Worm (Caenorhabditis elegans): ENCODE results near the gene add-2.

The add-2 gene

DNA sequence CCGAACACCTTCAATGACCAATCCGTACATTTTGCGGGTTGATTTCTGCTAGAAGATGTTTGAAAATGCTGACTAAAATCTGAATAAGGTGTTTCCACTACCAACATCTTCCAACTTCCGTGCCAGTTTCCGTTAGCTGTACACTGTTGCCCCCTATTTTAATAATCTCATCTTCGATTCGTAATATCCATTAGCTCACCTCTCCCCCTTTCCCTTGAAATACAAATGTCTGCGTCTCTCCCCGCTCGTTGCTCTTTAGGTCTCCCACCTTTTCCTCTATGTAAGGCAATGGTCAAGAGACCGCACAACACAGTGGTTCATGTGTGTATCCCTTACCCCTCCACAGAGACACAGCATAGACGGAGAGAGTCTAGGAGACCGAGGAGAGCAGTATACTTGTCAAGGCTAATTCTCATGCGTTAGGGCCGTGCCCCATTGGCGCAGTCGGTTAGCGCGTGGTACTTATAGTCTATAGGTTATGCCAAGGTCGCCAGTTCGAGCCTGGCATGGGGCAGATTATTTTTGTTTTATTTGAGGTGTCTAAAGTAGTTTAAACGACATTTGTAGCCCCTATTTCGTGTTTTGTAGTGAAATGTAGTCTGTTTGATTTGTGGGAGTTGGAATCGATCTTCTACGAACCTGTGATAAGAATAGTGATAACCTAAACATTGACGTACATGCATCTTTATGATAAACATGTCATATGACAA is 11.3 kb downstream of the add-2 start, which contains the start of gene gcy-33 (continued):
- peak; percentile 63 for TF ChIP-seq skn-1 (tag; optimal IDR thresholded peaks at IDR 0.05)
- TF ChIP-seq unc-30 (tag; optimal IDR thresholded peaks at IDR 0.05): no peak
- no peak for TF ChIP-seq sup-37 (GFP tag; optimal IDR thresholded peaks at IDR 0.05)
- no peak for TF ChIP-seq alr-1 (tag; optimal IDR thresholded peaks at IDR 0.05; ENCODE audit: borderline replicate concordance)
- no peak for TF ChIP-seq efl-3 (GFP tag; optimal IDR thresholded peaks at IDR 0.05)
- peak in 1 of 2 experiments; percentile 81 for TF ChIP-seq ztf-11 (tag; optimal IDR thresholded peaks at IDR 0.05)
- no peak for TF ChIP-seq ama-1 (optimal IDR thresholded peaks at IDR 0.05)
- TF ChIP-seq nhr-71 (tag; optimal IDR thresholded peaks at IDR 0.05): peak; percentile 87
- TF ChIP-seq nhr-12 (tag; optimal IDR thresholded peaks at IDR 0.05): no peak
- TF ChIP-seq dsc-1 (tag; optimal IDR thresholded peaks at IDR 0.05): peak; percentile 81
- peak; percentile 87 for TF ChIP-seq egl-13 (tag; optimal IDR thresholded peaks at IDR 0.05)
- TF ChIP-seq pag-3 (tag; optimal IDR thresholded peaks at IDR 0.05; ENCODE audit: borderline replicate concordance, insufficient read depth): no peak
- peak; percentile 58 for TF ChIP-seq ztf-4 (tag; optimal IDR thresholded peaks at IDR 0.05)
- TF ChIP-seq lin-35 (GFP tag; optimal IDR thresholded peaks at IDR 0.05): peak; percentile 71 to 82
- peak; percentile 62 for TF ChIP-seq tlp-1 (tag; optimal IDR thresholded peaks at IDR 0.05)
- peak; percentile 80 for TF ChIP-seq nhr-19 (GFP tag; conservative IDR thresholded peaks at IDR 0.05)
- peak; percentile 64 to 73 for TF ChIP-seq efl-1 (optimal IDR thresholded peaks at IDR 0.05)
- TF ChIP-seq efl-1 (GFP tag; optimal IDR thresholded peaks at IDR 0.05 in 1 of 2): peak; percentile 48 to 97
- TF ChIP-seq ceh-90 (tag; optimal IDR thresholded peaks at IDR 0.05): no peak
- peak; percentile 56 for TF ChIP-seq zip-4 (GFP tag; optimal IDR thresholded peaks at IDR 0.05)
- TF ChIP-seq mef-2 (tag; optimal IDR thresholded peaks at IDR 0.05): no peak
- no peak for TF ChIP-seq egl-27 (tag; optimal IDR thresholded peaks at IDR 0.05)
- peak in 1 of 2 experiments; percentile 79 for TF ChIP-seq mdl-1 (tag; optimal IDR thresholded peaks at IDR 0.05)
- TF ChIP-seq aha-1 (tag; optimal IDR thresholded peaks at IDR 0.05): no peak
- TF ChIP-seq aly-2 (tag; optimal IDR thresholded peaks at IDR 0.05): peak; percentile 75
- TF ChIP-seq ceh-63 (GFP tag; optimal IDR thresholded peaks at IDR 0.05): no peak
- TF ChIP-seq xbp-1 (tag; optimal IDR thresholded peaks at IDR 0.05): peak; percentile 83
- TF ChIP-seq ceh-8 (GFP tag; optimal IDR thresholded peaks at IDR 0.05): peak; percentile 75
- peak; percentile 25 for TF ChIP-seq F16B12.6 (tag; optimal IDR thresholded peaks at IDR 0.05)
- no peak for TF ChIP-seq fkh-4 (tag; optimal IDR thresholded peaks at IDR 0.05; ENCODE audit: borderline replicate concordance)
- peak; percentile 81 for TF ChIP-seq lin-14 (GFP tag; optimal IDR thresholded peaks at IDR 0.05)
- TF ChIP-seq lin-15B (tag; optimal IDR thresholded peaks at IDR 0.05): no peak
- peak; percentile 73 to 79 for TF ChIP-seq lsy-2 (tag; optimal IDR thresholded peaks at IDR 0.05)
- peak; percentile 88 for TF ChIP-seq swsn-7 (tag; optimal IDR thresholded peaks at IDR 0.05)
- TF ChIP-seq nhr-77 (tag; optimal IDR thresholded peaks at IDR 0.05): peak; percentile 43
- TF ChIP-seq elt-2 (tag; optimal IDR thresholded peaks at IDR 0.05): peak; percentile 98
- peak; percentile 24 for TF ChIP-seq nhr-76 (tag; optimal IDR thresholded peaks at IDR 0.05)
- TF ChIP-seq dpl-1 (GFP tag; optimal IDR thresholded peaks at IDR 0.05): peak; percentile 31 to 63 (median 60)
- TF ChIP-seq fkh-8 (tag; optimal IDR thresholded peaks at IDR 0.05): peak; percentile 69
- TF ChIP-seq rnt-1 (tag; optimal IDR thresholded peaks at IDR 0.05): peak; percentile 73
- no peak for TF ChIP-seq lin-39 (tag; optimal IDR thresholded peaks at IDR 0.05)

DNA sequence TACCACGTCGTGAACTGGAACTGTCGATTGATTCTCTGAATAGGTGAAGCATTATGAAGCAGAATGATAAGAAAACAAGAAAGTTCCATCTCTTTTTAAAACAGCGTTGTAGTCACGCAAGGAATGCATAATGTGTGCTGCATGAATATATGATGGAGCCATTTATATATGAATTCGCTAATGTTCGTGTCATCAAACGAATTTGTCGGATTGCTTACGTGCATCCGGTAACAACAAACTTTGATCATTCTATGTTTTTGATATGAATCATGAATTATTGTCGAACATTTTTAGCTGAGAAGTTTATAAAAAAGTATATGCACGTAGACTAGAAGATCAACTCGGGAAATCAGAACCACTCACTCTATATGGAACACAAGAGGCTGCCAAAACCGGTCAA is 15.8 kb downstream of the add-2 start:
- TF ChIP-seq sup-37 (GFP tag; optimal IDR thresholded peaks at IDR 0.05): no peak
- peak; percentile 50 for TF ChIP-seq egl-13 (tag; optimal IDR thresholded peaks at IDR 0.05)
- TF ChIP-seq ceh-63 (GFP tag; optimal IDR thresholded peaks at IDR 0.05): no peak
